Worm (Caenorhabditis elegans): ENCODE data around the gene cope-1.

DNA sequence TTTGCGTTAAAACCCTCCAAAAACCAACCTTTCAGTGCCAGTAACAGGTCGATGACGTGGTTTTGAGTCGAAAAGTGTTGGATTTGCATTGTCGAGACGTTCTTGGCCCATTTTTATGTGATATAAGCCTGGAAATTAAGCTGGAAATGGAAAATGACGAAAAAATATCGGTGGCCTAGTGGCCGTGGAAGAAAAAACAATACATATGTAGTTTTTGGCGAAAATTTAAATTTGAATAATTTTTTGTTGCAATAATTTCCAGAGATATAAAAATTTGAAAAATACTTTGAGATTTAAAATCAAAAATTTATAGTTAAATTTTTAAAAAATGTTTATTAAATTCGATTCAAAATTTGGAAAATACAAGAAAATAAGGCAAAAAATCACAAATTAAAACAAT lies 13.4 kb downstream of the cope-1 start, which contains the start of gene ciao-2B:
- no peak for TF ChIP-seq elt-3 (tag; optimal IDR thresholded peaks at IDR 0.05)
- no peak for TF ChIP-seq lsy-2 (tag; optimal IDR thresholded peaks at IDR 0.05)
- no peak for TF ChIP-seq ztf-11 (tag; optimal IDR thresholded peaks at IDR 0.05)
- TF ChIP-seq unc-62 (GFP tag; optimal IDR thresholded peaks at IDR 0.05), result no peak
